Worm (Caenorhabditis elegans) whole organism, L1 larva: ENCODE data around the gene lmd-3.

Experiments
- C04F5.9 ChIP-seq: sonication (generic microtip); optimal IDR thresholded peaks from 2 replicates; lab custom pipeline; 2016; ENCODE audit warnings: missing genetic modification characterization, missing compliant biosample characterization
- C16A3.4 ChIP-seq: fragments of 150-350 bp; optimal IDR thresholded peaks from 2 replicates; lab custom pipeline; 2014; ENCODE audit warnings: missing biosample characterization, missing genetic modification characterization
- F16B12.6 ChIP-seq: fragments of 150-350 bp; optimal IDR thresholded peaks from 2 replicates; lab custom pipeline; 2014; ENCODE audit warnings: missing biosample characterization, missing genetic modification characterization
- Y116A8C.19 ChIP-seq: sonication (generic microtip); optimal IDR thresholded peaks from 2 replicates; lab custom pipeline; 2016; ENCODE audit warnings: missing compliant biosample characterization, missing genetic modification characterization, borderline replicate concordance
- alr-1 ChIP-seq: fragments of 200-800 bp; sonication (Bioruptor generic); optimal IDR thresholded peaks from 2 replicates; lab custom pipeline; 2018; ENCODE audit warnings: borderline replicate concordance, mild to moderate bottlenecking, missing genetic modification characterization, missing compliant biosample characterization
- aly-2 ChIP-seq: fragments of 150-350 bp; optimal IDR thresholded peaks from 2 replicates; lab custom pipeline; 2014; ENCODE audit warnings: missing biosample characterization, missing genetic modification characterization
- blmp-1 ChIP-seq: fragments of 150-350 bp; optimal IDR thresholded peaks from 2 replicates; lab custom pipeline; 2014; ENCODE audit warnings: missing biosample characterization, missing genetic modification characterization
- ceh-8 ChIP-seq: fragments of 200-800 bp; sonication (Bioruptor generic); optimal IDR thresholded peaks from 2 replicates; lab custom pipeline; 2018; ENCODE audit warnings: mild to moderate bottlenecking, missing genetic modification characterization, moderate library complexity, missing compliant biosample characterization
- ceh-82 ChIP-seq, 3 experiments: fragments of 150-350 bp in 1 of 3; sonication (generic microtip) in 2 of 3; optimal IDR thresholded peaks; 2 replicates each; lab custom pipeline; 2014 to 2017; ENCODE audit warnings: missing biosample characterization in 3 of 3, missing genetic modification characterization in 3 of 3
- ceh-88 ChIP-seq: fragments of 200-800 bp; sonication (Bioruptor generic); IDR thresholded peaks from 2 replicates; pipeline ENCODE4 v1.3.6; 2022; ENCODE audit warnings: missing genetic modification characterization, missing compliant biosample characterization
- ceh-90 ChIP-seq: sonication (generic microtip); optimal IDR thresholded peaks from 2 replicates; lab custom pipeline; 2016; ENCODE audit warnings: missing genetic modification characterization, missing compliant biosample characterization
- ces-1 ChIP-seq: fragments of 150-350 bp; optimal IDR thresholded peaks from 2 replicates; lab custom pipeline; 2014; ENCODE audit warnings: missing biosample characterization, missing genetic modification reagents, missing genetic modification characterization
- dpl-1 ChIP-seq, 3 experiments: fragments of 150-350 bp in 2 of 3; sonication (generic microtip) in 1 of 3; optimal IDR thresholded peaks; 2 replicates each; lab custom pipeline; 2014 to 2017; ENCODE audit warnings: missing biosample characterization in 3 of 3, missing genetic modification characterization in 3 of 3, missing genetic modification reagents in 3 of 3
- elt-2 ChIP-seq: sonication (generic microtip); optimal IDR thresholded peaks from 2 replicates; lab custom pipeline; 2016; ENCODE audit warnings: missing genetic modification characterization, mild to moderate bottlenecking, inconsistent platforms, missing compliant biosample characterization, missing genetic modification reagents
- elt-3 ChIP-seq, 6 experiments: fragments of 150-350 bp in 1 of 6; sonication (generic microtip); optimal IDR thresholded peaks; 2 replicates each; lab custom pipeline; 2017 to 2018; ENCODE audit warnings: missing biosample characterization in 6 of 6, missing genetic modification characterization in 6 of 6, inconsistent platforms in 1 of 6
- ets-5 ChIP-seq: fragments of 200-800 bp; sonication (Bioruptor generic); IDR thresholded peaks from 2 replicates; pipeline ENCODE4 v1.3.6; 2022; ENCODE audit warnings: missing genetic modification characterization, missing compliant biosample characterization
- fkh-4 ChIP-seq: sonication (generic microtip); optimal IDR thresholded peaks from 2 replicates; lab custom pipeline; 2016; ENCODE audit warnings: missing compliant biosample characterization, missing genetic modification characterization, borderline replicate concordance
- fkh-8 ChIP-seq: sonication (generic microtip); optimal IDR thresholded peaks from 2 replicates; lab custom pipeline; 2016; ENCODE audit warnings: mild to moderate bottlenecking, missing genetic modification characterization, missing compliant biosample characterization
- grh-1 ChIP-seq: fragments of 200-800 bp; sonication (Bioruptor generic); IDR thresholded peaks from 2 replicates; pipeline ENCODE4 v1.3.6; 2022; ENCODE audit warnings: missing genetic modification reagents, missing genetic modification characterization, missing compliant biosample characterization
- hpl-2 ChIP-seq: fragments of 150-350 bp; optimal IDR thresholded peaks from 2 replicates; lab custom pipeline; 2014; ENCODE audit warnings: missing biosample characterization, missing genetic modification reagents, missing genetic modification characterization
- irx-1 ChIP-seq: sonication (generic microtip); optimal IDR thresholded peaks from 2 replicates; lab custom pipeline; 2016; ENCODE audit warnings: missing genetic modification characterization, missing compliant biosample characterization
- lin-14 ChIP-seq: fragments of 200-800 bp; sonication (Bioruptor generic); optimal IDR thresholded peaks from 2 replicates; lab custom pipeline; 2018; ENCODE audit warnings: mild to moderate bottlenecking, missing genetic modification characterization, moderate library complexity, missing compliant biosample characterization
- lin-35 ChIP-seq, 2 experiments: fragments of 150-350 bp; optimal IDR thresholded peaks; 2 replicates each; lab custom pipeline; 2014; ENCODE audit warnings: missing biosample characterization in 2 of 2, missing genetic modification characterization in 2 of 2, missing genetic modification reagents in 2 of 2
- lin-39 ChIP-seq: fragments of 150-350 bp; optimal IDR thresholded peaks from 2 replicates; lab custom pipeline; 2014; ENCODE audit warnings: missing biosample characterization, missing genetic modification reagents, missing genetic modification characterization
- lir-3 ChIP-seq: sonication (generic microtip); optimal IDR thresholded peaks from 2 replicates; lab custom pipeline; 2016; ENCODE audit warnings: mild to moderate bottlenecking, missing genetic modification characterization, moderate library complexity, missing compliant biosample characterization; ENCODE audit not compliant: poor library complexity
- lsy-2 ChIP-seq, 2 experiments: fragments of 150-350 bp; optimal IDR thresholded peaks; 2 replicates each; lab custom pipeline; 2014; ENCODE audit warnings: missing biosample characterization in 2 of 2, missing genetic modification characterization in 2 of 2
- mdl-1 ChIP-seq, 2 experiments: fragments of 150-350 bp; optimal IDR thresholded peaks; 2 replicates each; lab custom pipeline; 2014 to 2017; ENCODE audit warnings: missing biosample characterization in 2 of 2, missing genetic modification characterization in 2 of 2, inconsistent platforms in 1 of 2
- mep-1 ChIP-seq: fragments of 150-350 bp; optimal IDR thresholded peaks from 2 replicates; lab custom pipeline; 2014; ENCODE audit warnings: missing biosample characterization, missing genetic modification characterization
- nhr-19 ChIP-seq: fragments of 200-800 bp; sonication (Bioruptor generic); conservative IDR thresholded peaks from 2 replicates; pipeline ENCODE4 v1.3.6; 2022; ENCODE audit warnings: missing genetic modification characterization, missing compliant biosample characterization
- nhr-20 ChIP-seq: sonication (generic microtip); optimal IDR thresholded peaks from 2 replicates; lab custom pipeline; 2016; ENCODE audit warnings: mild to moderate bottlenecking, missing genetic modification characterization, missing compliant biosample characterization
- nhr-28 ChIP-seq: fragments of 150-350 bp; optimal IDR thresholded peaks from 2 replicates; lab custom pipeline; 2014; ENCODE audit warnings: missing biosample characterization, missing genetic modification characterization
- nhr-76 ChIP-seq: sonication (generic microtip); optimal IDR thresholded peaks from 2 replicates; lab custom pipeline; 2017; ENCODE audit warnings: missing biosample characterization, missing genetic modification characterization
- nhr-84 ChIP-seq: sonication (generic microtip); optimal IDR thresholded peaks from 2 replicates; lab custom pipeline; 2017; ENCODE audit warnings: missing biosample characterization, missing genetic modification characterization
- nhr-85 ChIP-seq: sonication (generic microtip); peaks from one replicate; lab custom pipeline; 2016; ENCODE audit warnings: missing genetic modification characterization, inconsistent platforms, missing compliant biosample characterization
- nhr-90 ChIP-seq: sonication (generic microtip); optimal IDR thresholded peaks from 2 replicates; lab custom pipeline; 2016; ENCODE audit warnings: mild to moderate bottlenecking, missing genetic modification characterization, missing compliant biosample characterization; ENCODE audit not compliant: poor library complexity
- pqm-1 ChIP-seq: sonication (generic microtip); optimal IDR thresholded peaks from 3 replicates; lab custom pipeline; 2017; ENCODE audit warnings: missing biosample characterization, missing genetic modification characterization
- rnt-1 ChIP-seq: sonication (generic microtip); optimal IDR thresholded peaks from 2 replicates; lab custom pipeline; 2016; ENCODE audit warnings: mild to moderate bottlenecking, missing genetic modification characterization, moderate library complexity, missing compliant biosample characterization
- snu-23 ChIP-seq: sonication (generic microtip); optimal IDR thresholded peaks from 2 replicates; lab custom pipeline; 2016; ENCODE audit warnings: missing genetic modification characterization, missing compliant biosample characterization
- unc-30 ChIP-seq: sonication (generic microtip); optimal IDR thresholded peaks from 2 replicates; lab custom pipeline; 2017; ENCODE audit warnings: missing biosample characterization, missing genetic modification characterization
- unc-86 ChIP-seq: sonication (generic microtip); optimal IDR thresholded peaks from 2 replicates; lab custom pipeline; 2016; ENCODE audit warnings: missing genetic modification characterization, missing compliant biosample characterization
- xbp-1 ChIP-seq: sonication (generic microtip); optimal IDR thresholded peaks from 2 replicates; lab custom pipeline; 2016; ENCODE audit warnings: missing genetic modification characterization, missing compliant biosample characterization
- ztf-11 ChIP-seq, 2 experiments: sonication (generic microtip); optimal IDR thresholded peaks; 2 replicates each; lab custom pipeline; 2016 to 2017; ENCODE audit warnings: missing genetic modification characterization in 2 of 2, missing biosample characterization in 1 of 2, missing compliant biosample characterization in 1 of 2
- ztf-4 ChIP-seq: fragments of 150-350 bp; optimal IDR thresholded peaks from 2 replicates; lab custom pipeline; 2014; ENCODE audit warnings: missing biosample characterization, missing genetic modification characterization

The lmd-3 gene

ce11 chrV:8403152-8403551 is 41.5 kb downstream of the lmd-3 start:
- TF ChIP-seq snu-23 (GFP tag; lab: Kevin White, UChicago) = no peak
- no peak for TF ChIP-seq pqm-1 (tag; lab: Kevin White, UChicago)
- TF ChIP-seq irx-1 (tag; lab: Kevin White, UChicago) = no peak
- TF ChIP-seq blmp-1 (tag; lab: Kevin White, UChicago) = no peak
- TF ChIP-seq ets-5 (GFP tag; lab: Robert Waterston, UW) = no peak
- no peak for TF ChIP-seq lsy-2 (tag; optimal IDR thresholded peaks at IDR 0.05; lab: Kevin White, UChicago)
- no peak for TF ChIP-seq rnt-1
- no peak for TF ChIP-seq unc-86 (tag; lab: Kevin White, UChicago)
- TF ChIP-seq mdl-1 (tag; optimal IDR thresholded peaks at IDR 0.05; lab: Kevin White, UChicago) = no peak
- no peak for TF ChIP-seq nhr-85 (tag; lab: Kevin White, UChicago)
- no peak for TF ChIP-seq ceh-88 (GFP tag; lab: Robert Waterston, UW)
- TF ChIP-seq fkh-4 (tag; lab: Kevin White, UChicago) = no peak
- no peak for TF ChIP-seq ceh-90 (tag; lab: Kevin White, UChicago)
- no peak for TF ChIP-seq C16A3.4 (tag; lab: Kevin White, UChicago)
- TF ChIP-seq dpl-1 (GFP tag; optimal IDR thresholded peaks at IDR 0.05; lab: Kevin White, UChicago) = no peak
- no peak for TF ChIP-seq xbp-1 (tag; lab: Kevin White, UChicago)
- TF ChIP-seq mep-1 = no peak
- no peak for TF ChIP-seq F16B12.6 (tag; lab: Kevin White, UChicago)

- no peak for TF ChIP-seq snu-23 (GFP tag; lab: Kevin White, UChicago)
- TF ChIP-seq elt-2 (tag; lab: Kevin White, UChicago) = peak; percentile 68
- TF ChIP-seq nhr-76 = no peak
- no peak for TF ChIP-seq nhr-20
- TF ChIP-seq ztf-4 (tag; lab: Kevin White, UChicago) = no peak
- no peak for TF ChIP-seq hpl-2
These were observed 42.2 kb downstream of the lmd-3 start, which contains the start of gene F52E1.9 for ce11 chrV:8402392-8402791. Gene F52E1.9, minus strand, starts transcription at chrV:8402669.

- TF ChIP-seq rnt-1 (no peak), blmp-1 (tag; lab: Kevin White, UChicago) (peak; percentile 89), elt-3 (tag; optimal IDR thresholded peaks at IDR 0.05; lab: Kevin White, UChicago) (peak; percentile 34 to 90 (median 74)), nhr-85 (tag; lab: Kevin White, UChicago) (peak; percentile 61), nhr-20 (peak; percentile 16), nhr-19 (GFP tag; lab: Robert Waterston, UW) (0 out of 2 replicates have a peak, but pooled peaks have one; percentile 9), lir-3 (tag; lab: Kevin White, UChicago) (no peak), lin-14 (GFP tag; lab: Kevin White, UChicago) (peak; percentile 41), grh-1 (GFP tag; lab: Robert Waterston, UW) (peak; percentile 41; the same call in 1 of the 2 replicates), lin-35 (GFP tag; optimal IDR thresholded peaks at IDR 0.05; lab: Kevin White, UChicago) (no peak)
These were observed 43.3 kb downstream of the lmd-3 start for ce11 chrV:8401267-8401666.

- TF ChIP-seq alr-1 (no peak), unc-30 (tag; lab: Kevin White, UChicago) (no peak), nhr-90 (no peak), nhr-28 (no peak), fkh-8 (tag; lab: Kevin White, UChicago) (no peak)
These were observed 43.8 kb downstream of the lmd-3 start for ce11 chrV:8400808-8401207.

ce11 chrV:8394357-8394850 is 50.2 kb downstream of the lmd-3 start, which contains the start of the genes pho-6 and F52E1.3:
Gene pho-6, minus strand, starts transcription at chrV:8394457.
Gene F52E1.3, plus strand, starts transcription at chrV:8394800.
- TF ChIP-seq ceh-82 (tag; optimal IDR thresholded peaks at IDR 0.05; lab: Kevin White, UChicago) (no peak), mdl-1 (tag; optimal IDR thresholded peaks at IDR 0.05; lab: Kevin White, UChicago) (no peak), aly-2 (no peak), alr-1 (no peak), C16A3.4 (tag; lab: Kevin White, UChicago) (no peak), Y116A8C.19 (tag; lab: Kevin White, UChicago) (no peak), C04F5.9 (tag; lab: Kevin White, UChicago) (no peak), blmp-1 (tag; lab: Kevin White, UChicago) (no peak), ztf-11 (tag; optimal IDR thresholded peaks at IDR 0.05; lab: Kevin White, UChicago) (no peak), unc-86 (tag; lab: Kevin White, UChicago) (no peak), unc-30 (tag; lab: Kevin White, UChicago) (no peak), nhr-20 (no peak), lin-39 (tag; lab: Kevin White, UChicago) (no peak), lsy-2 (tag; optimal IDR thresholded peaks at IDR 0.05; lab: Kevin White, UChicago) (no peak), nhr-84 (no peak), ces-1 (no peak), ceh-8 (GFP tag; lab: Kevin White, UChicago) (no peak)
